Fruit fly (Drosophila melanogaster) whole organism, embryonic: Measurements from ENCODE around the gene Klp68D.

Source experiments
- Adf1 ChIP-seq: fragments of 200-800 bp; sonication (Bioruptor generic); IDR thresholded peaks from 2 replicates; pipeline ENCODE4 v1.3.6; 2022; ENCODE audit warnings: missing biosample characterization, missing genetic modification characterization
- Antp ChIP-seq: fragments of 200-800 bp; sonication (Bioruptor generic); optimal IDR thresholded peaks from 3 replicates; lab custom pipeline; 2016; ENCODE audit warnings: missing biosample characterization, missing genetic modification characterization
- CG11504 ChIP-seq: fragments of 200-800 bp; sonication (Bioruptor generic); optimal IDR thresholded peaks from 3 replicates; lab custom pipeline; 2019; ENCODE audit warnings: missing biosample characterization, mild to moderate bottlenecking, missing genetic modification characterization, moderate library complexity
- CG1233 ChIP-seq: fragments of 200-800 bp; sonication (Bioruptor generic); optimal IDR thresholded peaks from 4 replicates; lab custom pipeline; 2018; ENCODE audit warnings: missing biosample characterization, mild to moderate bottlenecking, missing genetic modification characterization
- CG14014 ChIP-seq: fragments of 200-800 bp; sonication (Bioruptor generic); IDR thresholded peaks from 2 replicates; pipeline ENCODE4 v1.3.6; 2022; ENCODE audit warnings: missing biosample characterization, missing genetic modification characterization
- CG15601 ChIP-seq: fragments of 200-800 bp; sonication (Bioruptor generic); optimal IDR thresholded peaks from 3 replicates; lab custom pipeline; 2019; ENCODE audit warnings: missing biosample characterization, mild to moderate bottlenecking, missing genetic modification characterization, moderate library complexity
- CG15696 ChIP-seq: fragments of 200-800 bp; sonication (Bioruptor generic); optimal IDR thresholded peaks from 2 replicates; lab custom pipeline; 2019; ENCODE audit warnings: missing biosample characterization, mild to moderate bottlenecking, missing genetic modification characterization, moderate library complexity
- CG1602 ChIP-seq: fragments of 200-800 bp; sonication (Bioruptor generic); optimal IDR thresholded peaks from 3 replicates; lab custom pipeline; 2016; ENCODE audit warnings: missing biosample characterization, missing genetic modification characterization
- CG17186 ChIP-seq: fragments of 200-800 bp; sonication (Bioruptor generic); optimal IDR thresholded peaks from 3 replicates; lab custom pipeline; 2017; ENCODE audit warnings: missing biosample characterization, missing genetic modification reagents, missing genetic modification characterization
- CG17612 ChIP-seq: fragments of 200-800 bp; sonication (Bioruptor generic); IDR thresholded peaks from 2 replicates; pipeline ENCODE4 v1.3.6; 2022; ENCODE audit warnings: missing biosample characterization, missing genetic modification characterization
- CG18599 ChIP-seq: fragments of 200-800 bp; sonication (Bioruptor generic); optimal IDR thresholded peaks from 3 replicates; lab custom pipeline; 2017; ENCODE audit warnings: missing biosample characterization, missing genetic modification characterization, mild to moderate bottlenecking, moderate library complexity, missing genetic modification reagents
- CG31224 ChIP-seq: fragments of 200-800 bp; sonication (Bioruptor generic); IDR thresholded peaks from 2 replicates; pipeline ENCODE4 v1.3.6; 2022; ENCODE audit warnings: missing biosample characterization, missing genetic modification characterization
- CG3163 ChIP-seq: fragments of 200-800 bp; sonication (Bioruptor generic); optimal IDR thresholded peaks from 3 replicates; lab custom pipeline; 2016; ENCODE audit warnings: missing biosample characterization, missing genetic modification characterization
- CG4617 ChIP-seq: fragments of 200-800 bp; sonication (Bioruptor generic); optimal IDR thresholded peaks from 3 replicates; lab custom pipeline; 2016; ENCODE audit warnings: missing biosample characterization, missing genetic modification characterization, borderline replicate concordance
- CG6654 ChIP-seq: fragments of 200-800 bp; sonication (Bioruptor generic); optimal IDR thresholded peaks from 2 replicates; lab custom pipeline; 2017; ENCODE audit warnings: missing biosample characterization, mild to moderate bottlenecking, missing genetic modification characterization
- CG6791 ChIP-seq: fragments of 200-800 bp; sonication (Bioruptor generic); IDR thresholded peaks from 3 replicates; pipeline ENCODE4 v1.3.6; 2022; ENCODE audit warnings: missing biosample characterization, missing genetic modification characterization; ENCODE audit not compliant: partially characterized antibody
- CG8388 ChIP-seq: fragments of 200-800 bp; sonication (Bioruptor generic); optimal IDR thresholded peaks from 2 replicates; lab custom pipeline; 2019; ENCODE audit warnings: missing biosample characterization, mild to moderate bottlenecking, missing genetic modification characterization, moderate library complexity
- CG9609 ChIP-seq: fragments of 200-800 bp; sonication (Bioruptor generic); optimal IDR thresholded peaks from 3 replicates; lab custom pipeline; 2016; ENCODE audit warnings: missing biosample characterization, missing genetic modification characterization
- CG9876 ChIP-seq: fragments of 200-800 bp; sonication (Bioruptor generic); optimal IDR thresholded peaks from 2 replicates; lab custom pipeline; 2016; ENCODE audit warnings: missing biosample characterization, missing genetic modification characterization
- Dip3 ChIP-seq: fragments of 200-800 bp; sonication (Bioruptor generic); optimal IDR thresholded peaks from 3 replicates; lab custom pipeline; 2016; ENCODE audit warnings: missing biosample characterization, missing genetic modification characterization
- E2f2 ChIP-seq: fragments of 200-800 bp; sonication (Bioruptor generic); IDR thresholded peaks from 2 replicates; pipeline ENCODE4 v1.3.6; 2022; ENCODE audit warnings: missing biosample characterization, missing genetic modification characterization
- Fer2 ChIP-seq: fragments of 200-800 bp; sonication (Bioruptor generic); optimal IDR thresholded peaks from 2 replicates; lab custom pipeline; 2018; ENCODE audit warnings: missing biosample characterization, mild to moderate bottlenecking, missing genetic modification characterization, moderate library complexity
- HLH4C ChIP-seq: fragments of 200-800 bp; sonication (Bioruptor generic); IDR thresholded peaks from 3 replicates; pipeline ENCODE4 v1.3.6; 2022; ENCODE audit warnings: missing biosample characterization, missing genetic modification characterization; ENCODE audit not compliant: partially characterized antibody
- HLHmδ ChIP-seq: fragments of 200-800 bp; sonication (Bioruptor generic); optimal IDR thresholded peaks from 2 replicates; lab custom pipeline; 2018; ENCODE audit warnings: missing biosample characterization, mild to moderate bottlenecking, missing genetic modification characterization, moderate library complexity
- Hr39 ChIP-seq: fragments of >200 bp; optimal IDR thresholded peaks from 2 replicates; lab custom pipeline; 2017
- MESR4 ChIP-seq: fragments of 200-800 bp; sonication (Bioruptor generic); optimal IDR thresholded peaks from 2 replicates; lab custom pipeline; 2018; ENCODE audit warnings: missing biosample characterization, mild to moderate bottlenecking, missing genetic modification characterization, moderate library complexity
- Meics ChIP-seq: fragments of 200-800 bp; sonication (Bioruptor generic); optimal IDR thresholded peaks from 2 replicates; lab custom pipeline; 2017; ENCODE audit warnings: missing biosample characterization, mild to moderate bottlenecking, missing genetic modification characterization
- NK7.1 ChIP-seq: fragments of 200-800 bp; sonication (Bioruptor generic); optimal IDR thresholded peaks from 3 replicates; lab custom pipeline; 2016; ENCODE audit warnings: missing biosample characterization, missing genetic modification characterization
- Ravus ChIP-seq: fragments of 200-800 bp; sonication (Bioruptor generic); IDR thresholded peaks from 2 replicates; pipeline ENCODE4 v1.3.6; 2022; ENCODE audit warnings: missing biosample characterization, missing genetic modification characterization
- Scr ChIP-seq: fragments of 200-800 bp; sonication (Bioruptor generic); IDR thresholded peaks from 2 replicates; pipeline ENCODE4 v1.3.6; 2022; ENCODE audit warnings: missing biosample characterization, missing genetic modification characterization; ENCODE audit not compliant: partially characterized antibody
- Side ChIP-seq: fragments of 200-800 bp; sonication (Bioruptor generic); optimal IDR thresholded peaks from 2 replicates; lab custom pipeline; 2016; ENCODE audit warnings: missing biosample characterization, missing genetic modification characterization
- Ssrp ChIP-seq: fragments of 200-800 bp; sonication (Bioruptor generic); optimal IDR thresholded peaks from 2 replicates; lab custom pipeline; 2018; ENCODE audit warnings: missing biosample characterization, mild to moderate bottlenecking, missing genetic modification characterization, moderate library complexity
- btn ChIP-seq: fragments of 200-800 bp; sonication (Bioruptor generic); optimal IDR thresholded peaks from 2 replicates; lab custom pipeline; 2016; ENCODE audit warnings: missing biosample characterization, missing genetic modification characterization
- cg ChIP-seq: fragments of 200-800 bp; sonication (Bioruptor generic); optimal IDR thresholded peaks from 3 replicates; lab custom pipeline; 2019; ENCODE audit warnings: missing biosample characterization, mild to moderate bottlenecking, missing genetic modification characterization, moderate library complexity
- corto ChIP-seq: fragments of 200-800 bp; sonication (Bioruptor generic); optimal IDR thresholded peaks from 2 replicates; lab custom pipeline; 2016; ENCODE audit warnings: missing biosample characterization, mild to moderate bottlenecking, missing genetic modification characterization, moderate library complexity
- crol ChIP-seq: fragments of 200-800 bp; sonication (Bioruptor generic); IDR thresholded peaks from 2 replicates; pipeline ENCODE4 v1.3.6; 2022; ENCODE audit warnings: missing biosample characterization, missing genetic modification characterization
- gem ChIP-seq: fragments of 200-800 bp; sonication (Bioruptor generic); optimal IDR thresholded peaks from 2 replicates; lab custom pipeline; 2019; ENCODE audit warnings: missing biosample characterization, mild to moderate bottlenecking, missing genetic modification characterization, moderate library complexity
- lbe ChIP-seq: fragments of 200-800 bp; sonication (Bioruptor generic); optimal IDR thresholded peaks from 2 replicates; lab custom pipeline; 2016; ENCODE audit warnings: missing biosample characterization, mild to moderate bottlenecking, missing genetic modification characterization
- mld ChIP-seq: fragments of 200-800 bp; sonication (Bioruptor generic); IDR thresholded peaks from 3 replicates; pipeline ENCODE4 v1.3.6; 2022; ENCODE audit warnings: missing biosample characterization, missing genetic modification characterization; ENCODE audit not compliant: partially characterized antibody
- repo ChIP-seq: fragments of 200-800 bp; sonication (Bioruptor generic); optimal IDR thresholded peaks from 2 replicates; lab custom pipeline; 2016; ENCODE audit warnings: missing biosample characterization, missing genetic modification characterization
- row ChIP-seq: fragments of 200-800 bp; sonication (Bioruptor generic); IDR thresholded peaks from 3 replicates; pipeline ENCODE4 v1.3.6; 2022; ENCODE audit warnings: missing biosample characterization, missing genetic modification characterization
- twi ChIP-seq: fragments of 200-800 bp; optimal IDR thresholded peaks from 2 replicates; lab custom pipeline; 2019; ENCODE audit warnings: missing biosample characterization, mild to moderate bottlenecking, missing genetic modification characterization, moderate library complexity
- vvl ChIP-seq: fragments of 200-800 bp; sonication (Bioruptor generic); IDR thresholded peaks from 2 replicates; pipeline ENCODE4 v1.3.6; 2022; ENCODE audit warnings: missing biosample characterization, missing genetic modification characterization
- wdn ChIP-seq: fragments of 200-800 bp; sonication (Bioruptor generic); IDR thresholded peaks from 2 replicates; pipeline ENCODE4 v1.3.6; 2022; ENCODE audit warnings: missing biosample characterization, missing genetic modification characterization
- yki ChIP-seq: fragments of >200 bp; optimal IDR thresholded peaks from 3 replicates; lab custom pipeline; 2018
- zen ChIP-seq: fragments of 200-800 bp; sonication (Bioruptor generic); optimal IDR thresholded peaks from 3 replicates; lab custom pipeline; 2018; ENCODE audit warnings: missing biosample characterization, mild to moderate bottlenecking, missing genetic modification characterization, moderate library complexity

Klp68D gene

dm6 chr3L:11815220-11815797 is 19.9 kb downstream of the Klp68D start, which contains the start of gene CG14130 (continued):
- TF ChIP-seq Fer2: no peak
- no peak for TF ChIP-seq row (GFP tag; lab: Robert Waterston, UW)
- no peak for TF ChIP-seq CG17612 (GFP tag; lab: Robert Waterston, UW)
- no peak for TF ChIP-seq btn (GFP tag; lab: Kevin White, UChicago)
- no peak for TF ChIP-seq Dip3 (GFP tag; lab: Kevin White, UChicago)
- peak; percentile 96 for TF ChIP-seq HLH4C
- 0 out of 2 replicates have a peak, but pooled peaks have one; percentile 37 for TF ChIP-seq vvl (GFP tag; lab: Robert Waterston, UW)
- TF ChIP-seq mld (GFP tag; lab: Robert Waterston, UW): peak; percentile 86
- no peak for TF ChIP-seq gem (tag; lab: Kevin White, UChicago)
- TF ChIP-seq zen (tag; lab: Kevin White, UChicago): peak; percentile 22
- no peak for TF ChIP-seq CG9609 (GFP tag; lab: Kevin White, UChicago)
- TF ChIP-seq CG6791 (GFP tag; lab: Robert Waterston, UW): peak; percentile 94
- TF ChIP-seq cg: no peak
- no peak for TF ChIP-seq CG6654 (GFP tag; lab: Kevin White, UChicago)
- no peak for TF ChIP-seq CG8388
- TF ChIP-seq Scr: peak; percentile 90
- no peak for TF ChIP-seq corto (GFP tag; lab: Kevin White, UChicago)
- TF ChIP-seq CG1602 (GFP tag; lab: Kevin White, UChicago): no peak
- TF ChIP-seq E2f2 (GFP tag; lab: Robert Waterston, UW): peak; percentile 98
- no peak for TF ChIP-seq CG15696 (tag; lab: Kevin White, UChicago)
- TF ChIP-seq twi (tag; lab: Kevin White, UChicago): no peak

DNA sequence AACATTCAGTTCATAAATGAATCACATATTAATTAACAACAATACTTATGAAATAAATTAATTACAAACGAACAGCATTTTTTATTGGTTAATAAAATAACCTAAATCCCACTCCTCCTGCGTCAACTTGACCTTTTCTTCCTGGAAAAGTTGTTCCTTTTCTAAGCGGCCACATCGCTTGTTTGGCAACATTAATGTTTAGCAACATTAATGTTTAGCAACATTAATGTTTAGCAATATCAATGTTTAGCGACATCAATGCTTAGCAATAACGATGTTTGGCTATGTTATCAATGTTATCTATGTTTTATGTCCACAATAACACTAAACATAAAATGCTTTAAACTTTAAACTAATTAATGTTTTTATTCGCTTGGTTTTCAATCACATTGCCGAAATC is 21.2 kb downstream of the Klp68D start:
- no peak for TF ChIP-seq CG1233 (GFP tag; lab: Kevin White, UChicago)
- TF ChIP-seq CG11504 (tag; lab: Kevin White, UChicago): peak; percentile 99

dm6 chr3L:11819639-11820456 is 24.4 kb downstream of the Klp68D start:
- TF ChIP-seq yki (lab: Kevin White, UChicago) (peak; percentile 39), CG3163 (GFP tag; lab: Kevin White, UChicago) (peak; percentile 77), MESR4 (peak; percentile 14), NK7.1 (GFP tag; lab: Kevin White, UChicago) (no peak), CG4617 (GFP tag; lab: Kevin White, UChicago) (no peak), wdn (GFP tag; lab: Robert Waterston, UW) (0 out of 2 replicates have a peak, but pooled peaks have one; percentile 38), CG31224 (GFP tag; lab: Robert Waterston, UW) (0 out of 2 replicates have a peak, but pooled peaks have one; percentile 22), Adf1 (no peak), repo (GFP tag; lab: Kevin White, UChicago) (no peak), Side (GFP tag; lab: Kevin White, UChicago) (peak; percentile 44), lbe (GFP tag; lab: Kevin White, UChicago) (peak; percentile 52), Meics (GFP tag; lab: Kevin White, UChicago) (peak; percentile 53), CG18599 (peak; percentile 28), E2f2 (GFP tag; lab: Robert Waterston, UW) (peak; percentile 32; the same call in 1 of the 2 replicates), Hr39 (lab: Kevin White, UChicago) (no peak), HLHmδ (GFP tag; lab: Kevin White, UChicago) (peak; percentile 62), crol (GFP tag; lab: Robert Waterston, UW) (no peak), Antp (GFP tag; lab: Kevin White, UChicago) (peak; percentile 15), CG14014 (peak; percentile 62; the same call in 1 of the 2 replicates), Ravus (no peak), CG17186 (GFP tag; lab: Kevin White, UChicago) (no peak), CG9876 (GFP tag; lab: Kevin White, UChicago) (no peak), Ssrp (tag; lab: Kevin White, UChicago) (no peak), CG15601 (peak; percentile 63)
